Fruit fly (Drosophila melanogaster) whole organism, wandering third instar larva: ENCODE measurements around the gene Naa20B.

Source experiments
- CG9705 ChIP-seq: fragments of 200-800 bp; sonication (Bioruptor generic); optimal IDR thresholded peaks from 2 replicates; lab custom pipeline; 2018; ENCODE audit warnings: missing biosample characterization, mild to moderate bottlenecking, missing genetic modification characterization
- CrebA ChIP-seq: fragments of 200-800 bp; sonication (Bioruptor generic); optimal IDR thresholded peaks from 2 replicates; lab custom pipeline; 2016; ENCODE audit warnings: missing biosample characterization, mild to moderate bottlenecking, missing genetic modification characterization, borderline replicate concordance
- Dfd ChIP-seq: fragments of >200 bp; optimal IDR thresholded peaks from 2 replicates; lab custom pipeline; 2017; ENCODE audit warnings: missing biosample characterization, missing genetic modification characterization
- HLH106 ChIP-seq: fragments of 200-800 bp; optimal IDR thresholded peaks from 3 replicates; lab custom pipeline; 2019; ENCODE audit warnings: missing biosample characterization, mild to moderate bottlenecking, missing genetic modification characterization, moderate library complexity
- Hnf4 ChIP-seq: fragments of 200-800 bp; sonication (Bioruptor generic); optimal IDR thresholded peaks from 2 replicates; lab custom pipeline; 2016; ENCODE audit warnings: missing biosample characterization, mild to moderate bottlenecking, missing genetic modification characterization
- Hr83 ChIP-seq: fragments of 200-300 bp; sonication (Bioruptor generic); optimal IDR thresholded peaks from 2 replicates; lab custom pipeline; 2016; ENCODE audit warnings: missing biosample characterization, mild to moderate bottlenecking, missing genetic modification characterization, moderate library complexity; ENCODE audit not compliant: poor library complexity, severe bottlenecking
- Mio ChIP-seq: sonication (Bioruptor generic); optimal IDR thresholded peaks from 2 replicates; lab custom pipeline; 2016; ENCODE audit warnings: missing biosample characterization, missing genetic modification characterization
- Myc ChIP-seq: fragments of >200 bp; optimal IDR thresholded peaks from 2 replicates; lab custom pipeline; 2017
- N ChIP-seq: fragments of >200 bp; optimal IDR thresholded peaks from 2 replicates; lab custom pipeline; 2018; ENCODE audit warnings: missing biosample characterization, missing external identifiers, missing genetic modification characterization
- Rel ChIP-seq, 2 experiments: fragments of 200-800 bp; sonication (Bioruptor generic) in 1 of 2; optimal IDR thresholded peaks; 2 replicates in 1 of 2; 3 replicates in 1 of 2; lab custom pipeline; 2016 to 2019; ENCODE audit warnings: mild to moderate bottlenecking in 2 of 2, missing biosample characterization in 2 of 2, missing genetic modification characterization in 2 of 2, moderate library complexity in 1 of 2
- Sp1 ChIP-seq: fragments of 200-800 bp; sonication (Bioruptor generic); optimal IDR thresholded peaks from 3 replicates; lab custom pipeline; 2019; ENCODE audit warnings: missing biosample characterization, mild to moderate bottlenecking, missing genetic modification characterization, moderate library complexity
- Vsx2 ChIP-seq: fragments of 200-300, 225-300 bp; sonication (Bioruptor generic); optimal IDR thresholded peaks from 2 replicates; lab custom pipeline; 2018; ENCODE audit warnings: missing biosample characterization, missing genetic modification characterization; ENCODE audit not compliant: partially characterized antibody
- br ChIP-seq: fragments of 200-800 bp; sonication (Bioruptor generic); optimal IDR thresholded peaks from 2 replicates; lab custom pipeline; 2016; ENCODE audit warnings: missing biosample characterization, missing genetic modification characterization
- brk ChIP-seq: fragments of 200-800 bp; sonication (Bioruptor generic); optimal IDR thresholded peaks from 2 replicates; lab custom pipeline; 2016; ENCODE audit warnings: missing biosample characterization, mild to moderate bottlenecking, missing genetic modification characterization
- dl ChIP-seq, 2 experiments: fragments of 175-275, 200-275 bp in 1 of 2; fragments of 200-275 bp in 1 of 2; sonication (Bioruptor generic); optimal IDR thresholded peaks; lab custom pipeline; 2018; ENCODE audit warnings: mild to moderate bottlenecking in 2 of 2, missing biosample characterization in 2 of 2, missing genetic modification characterization in 2 of 2, moderate library complexity in 2 of 2; ENCODE audit not compliant: partially characterized antibody in 2 of 2, insufficient read depth in 1 of 2
- dmrt93B ChIP-seq: fragments of 200-800 bp; sonication (Bioruptor generic); optimal IDR thresholded peaks from 2 replicates; lab custom pipeline; 2018; ENCODE audit warnings: missing biosample characterization, mild to moderate bottlenecking, missing genetic modification characterization
- dsf ChIP-seq: sonication (Bioruptor generic); optimal IDR thresholded peaks from 2 replicates; lab custom pipeline; 2016; ENCODE audit warnings: missing biosample characterization, missing genetic modification characterization, borderline replicate concordance
- ey ChIP-seq: fragments of 200-800 bp; sonication (Bioruptor generic); optimal IDR thresholded peaks from 2 replicates; lab custom pipeline; 2016; ENCODE audit warnings: missing biosample characterization, missing genetic modification characterization
- foxo ChIP-seq, 2 experiments: fragments of 200-800 bp; sonication (Bioruptor generic); optimal IDR thresholded peaks; 2 replicates in 1 of 2; 3 replicates in 1 of 2; lab custom pipeline; 2016 to 2017; ENCODE audit warnings: missing biosample characterization in 2 of 2, missing genetic modification characterization in 2 of 2
- fru ChIP-seq: fragments of 200-800 bp; sonication (Bioruptor generic); optimal IDR thresholded peaks from 3 replicates; lab custom pipeline; 2016; ENCODE audit warnings: missing biosample characterization, mild to moderate bottlenecking, missing genetic modification characterization
- jim ChIP-seq: fragments of 175-275, 200-325 bp; sonication (Bioruptor generic); optimal IDR thresholded peaks from 2 replicates; lab custom pipeline; 2016; ENCODE audit warnings: missing biosample characterization, mild to moderate bottlenecking, missing genetic modification characterization
- psq ChIP-seq: fragments of 200-800 bp; sonication (Bioruptor generic); optimal IDR thresholded peaks from 3 replicates; lab custom pipeline; 2017; ENCODE audit warnings: missing biosample characterization, mild to moderate bottlenecking, missing genetic modification characterization, moderate library complexity
- rgr ChIP-seq: fragments of 200-800 bp; sonication (Bioruptor generic); optimal IDR thresholded peaks from 3 replicates; lab custom pipeline; 2016; ENCODE audit warnings: missing biosample characterization, mild to moderate bottlenecking, missing genetic modification characterization
- sage ChIP-seq: fragments of 200-800 bp; sonication (Bioruptor generic); optimal IDR thresholded peaks from 2 replicates; lab custom pipeline; 2016; ENCODE audit warnings: missing biosample characterization, mild to moderate bottlenecking, missing genetic modification characterization
- sv ChIP-seq: fragments of 200-800 bp; sonication (Bioruptor generic); optimal IDR thresholded peaks from 3 replicates; lab custom pipeline; 2016; ENCODE audit warnings: missing biosample characterization, missing genetic modification characterization
- tai ChIP-seq: sonication (Bioruptor generic); optimal IDR thresholded peaks from 2 replicates; lab custom pipeline; 2016; ENCODE audit warnings: missing biosample characterization, missing genetic modification characterization
- usp ChIP-seq: fragments of >200 bp; optimal IDR thresholded peaks from 2 replicates; lab custom pipeline; 2017; ENCODE audit warnings: missing biosample characterization, missing genetic modification characterization
- woc ChIP-seq: sonication (Bioruptor generic); optimal IDR thresholded peaks from 2 replicates; lab custom pipeline; 2016; ENCODE audit warnings: missing biosample characterization, mild to moderate bottlenecking, missing genetic modification characterization

The Naa20B gene

dm6 chr2L:13304488-13304887, 47.2 kb downstream of the Naa20B start, which contains the start of gene CG16825:
Gene CG16825, plus strand, starts transcription at chr2L:13304788.
- TF ChIP-seq Hnf4 (GFP tag; lab: Kevin White, UChicago) (no peak), Vsx2 (GFP tag; lab: Kevin White, UChicago) (no peak), dmrt93B (GFP tag; lab: Kevin White, UChicago) (no peak), CG9705 (GFP tag; lab: Kevin White, UChicago) (no peak), brk (GFP tag; lab: Kevin White, UChicago) (no peak), Myc (lab: Kevin White, UChicago) (no peak), Dfd (GFP tag; lab: Kevin White, UChicago) (no peak), N (GFP tag; lab: Kevin White, UChicago) (no peak), foxo (GFP tag; optimal IDR thresholded peaks at IDR 0.05; lab: Kevin White, UChicago) (no peak), br (GFP tag; lab: Kevin White, UChicago) (no peak), CrebA (GFP tag; lab: Kevin White, UChicago) (no peak), dl (GFP tag; optimal IDR thresholded peaks at IDR 0.05; lab: Kevin White, UChicago; ENCODE audit: insufficient read depth in 1 of 2, partially characterized antibody in 2 of 2) (no peak)

dm6 chr2L:13305000-13305399, 47.7 kb downstream of the Naa20B start:
- TF ChIP-seq Sp1 (GFP tag; lab: Kevin White, UChicago): no peak
- TF ChIP-seq CG9705 (GFP tag; lab: Kevin White, UChicago): no peak
- TF ChIP-seq HLH106 (tag; lab: Kevin White, UChicago): no peak
- no peak for TF ChIP-seq sage (GFP tag; lab: Kevin White, UChicago)
- no peak for TF ChIP-seq fru (GFP tag; lab: Kevin White, UChicago)
- TF ChIP-seq psq: no peak
- TF ChIP-seq jim (GFP tag; lab: Kevin White, UChicago): no peak
- no peak for TF ChIP-seq br (GFP tag; lab: Kevin White, UChicago)
- TF ChIP-seq Mio: no peak
- no peak for TF ChIP-seq Dfd (GFP tag; lab: Kevin White, UChicago)
- no peak for TF ChIP-seq Hnf4 (GFP tag; lab: Kevin White, UChicago)
- TF ChIP-seq Myc (lab: Kevin White, UChicago): no peak
- TF ChIP-seq brk (GFP tag; lab: Kevin White, UChicago): no peak

- TF ChIP-seq sv (GFP tag; lab: Kevin White, UChicago) (no peak), Hnf4 (GFP tag; lab: Kevin White, UChicago) (no peak), ey (no peak), tai (GFP tag; lab: Kevin White, UChicago) (no peak), Hr83 (GFP tag; lab: Kevin White, UChicago) (no peak), woc (GFP tag; lab: Kevin White, UChicago) (no peak), foxo (GFP tag; optimal IDR thresholded peaks at IDR 0.05; lab: Kevin White, UChicago) (no peak), Sp1 (GFP tag; lab: Kevin White, UChicago) (no peak), psq (no peak), HLH106 (tag; lab: Kevin White, UChicago) (no peak), usp (GFP tag; lab: Kevin White, UChicago) (no peak), Mio (no peak), rgr (GFP tag; lab: Kevin White, UChicago) (no peak), N (GFP tag; lab: Kevin White, UChicago) (no peak), Rel (GFP tag; optimal IDR thresholded peaks at IDR 0.05; lab: Kevin White, UChicago) (no peak), Rel (tag; optimal IDR thresholded peaks at IDR 0.05; lab: Kevin White, UChicago) (no peak), dsf (GFP tag; lab: Kevin White, UChicago) (no peak), brk (GFP tag; lab: Kevin White, UChicago) (no peak), Vsx2 (GFP tag; lab: Kevin White, UChicago) (no peak)
Observed at dm6 chr2L:13306655-13307054, 49.4 kb downstream of the Naa20B start, which contains the start of gene CG43779. Gene CG43779, minus strand, starts transcription at chr2L:13306755.
